Fruit fly (Drosophila melanogaster) whole organism, prepupa: Measurements from ENCODE around the gene Hpf1.

Source experiments
- Blimp-1 ChIP-seq: fragments of 200-800 bp; sonication (Bioruptor generic); optimal IDR thresholded peaks from 3 replicates; lab custom pipeline; 2017; ENCODE audit warnings: missing biosample characterization, missing genetic modification characterization, mild to moderate bottlenecking, moderate library complexity, missing genetic modification reagents
- Eip75B ChIP-seq: fragments of 200-800 bp; sonication (Bioruptor generic); optimal IDR thresholded peaks from 3 replicates; lab custom pipeline; 2016; ENCODE audit warnings: missing biosample characterization, missing genetic modification characterization
- Hr39 ChIP-seq: fragments of 200-800 bp; sonication (Bioruptor generic); optimal IDR thresholded peaks from 2 replicates; lab custom pipeline; 2016; ENCODE audit warnings: missing biosample characterization, missing genetic modification characterization
- achi ChIP-seq: fragments of 200-800 bp; sonication (Bioruptor generic); optimal IDR thresholded peaks from 3 replicates; lab custom pipeline; 2016; ENCODE audit warnings: missing biosample characterization, missing genetic modification characterization
- eg ChIP-seq: fragments of 200-800 bp; sonication (Bioruptor generic); IDR thresholded peaks from 3 replicates; pipeline ENCODE4 v1.3.6; 2022; ENCODE audit warnings: missing biosample characterization, missing genetic modification characterization
- lz ChIP-seq: fragments of 200-800 bp; sonication (Bioruptor generic); optimal IDR thresholded peaks from 3 replicates; lab custom pipeline; 2016; ENCODE audit warnings: missing biosample characterization, missing genetic modification characterization
- salr ChIP-seq, 2 experiments: fragments of 200-800 bp; sonication (Bioruptor generic); optimal IDR thresholded peaks; 3 replicates each; lab custom pipeline; 2016 to 2018; ENCODE audit warnings: missing biosample characterization in 2 of 2, missing genetic modification characterization in 2 of 2, mild to moderate bottlenecking in 1 of 2

- TF ChIP-seq Hr39 (GFP tag; lab: Kevin White, UChicago) (no peak), Blimp-1 (no peak), Eip75B (GFP tag; lab: Kevin White, UChicago) (no peak), achi (GFP tag; lab: Kevin White, UChicago) (no peak), salr (GFP tag; optimal IDR thresholded peaks at IDR 0.05; lab: Kevin White, UChicago) (no peak), eg (GFP tag; lab: Robert Waterston, UW) (no peak), lz (no peak)
Measured at dm6 chr3R:5754594-5754993, 37.1 kb upstream of the Hpf1 start, which contains the start of gene Dcps.
